Fruit fly (Drosophila melanogaster) whole organism, embryonic: ENCODE measurements around the gene mio.

Experiments
- Atf-2 ChIP-seq: fragments of 200-800 bp; sonication (Bioruptor generic); optimal IDR thresholded peaks from 2 replicates; lab custom pipeline; 2016; ENCODE audit warnings: missing biosample characterization, missing genetic modification characterization
- CG10979 ChIP-seq: fragments of 200-800 bp; sonication (Bioruptor generic); optimal IDR thresholded peaks from 2 replicates; lab custom pipeline; 2018; ENCODE audit warnings: missing biosample characterization, mild to moderate bottlenecking, missing genetic modification characterization, moderate library complexity
- CG11695 ChIP-seq: fragments of 200-800 bp; sonication (Bioruptor generic); IDR thresholded peaks from 3 replicates; pipeline ENCODE4 v1.3.6; 2022; ENCODE audit warnings: missing biosample characterization, missing genetic modification characterization
- CG12769 ChIP-seq: fragments of 200-800 bp; sonication (Bioruptor generic); optimal IDR thresholded peaks from 2 replicates; lab custom pipeline; 2019; ENCODE audit warnings: missing biosample characterization, mild to moderate bottlenecking, missing genetic modification characterization, moderate library complexity
- CG13287 ChIP-seq: fragments of 200-800 bp; sonication (Bioruptor generic); IDR thresholded peaks from 2 replicates; pipeline ENCODE4 v1.3.6; 2022; ENCODE audit warnings: missing biosample characterization, missing genetic modification characterization; ENCODE audit not compliant: partially characterized antibody
- CG13624 ChIP-seq: fragments of 200-800 bp; sonication (Bioruptor generic); optimal IDR thresholded peaks from 2 replicates; lab custom pipeline; 2016; ENCODE audit warnings: missing biosample characterization, missing genetic modification characterization
- CG15479 ChIP-seq: fragments of 200-800 bp; sonication (Bioruptor generic); optimal IDR thresholded peaks from 3 replicates; lab custom pipeline; 2019; ENCODE audit warnings: missing biosample characterization, mild to moderate bottlenecking, missing genetic modification characterization, moderate library complexity
- CG15601 ChIP-seq: fragments of 200-800 bp; sonication (Bioruptor generic); optimal IDR thresholded peaks from 3 replicates; lab custom pipeline; 2019; ENCODE audit warnings: missing biosample characterization, mild to moderate bottlenecking, missing genetic modification characterization, moderate library complexity
- CG17186 ChIP-seq: fragments of 200-800 bp; sonication (Bioruptor generic); optimal IDR thresholded peaks from 3 replicates; lab custom pipeline; 2017; ENCODE audit warnings: missing biosample characterization, missing genetic modification reagents, missing genetic modification characterization
- CG17359 ChIP-seq: fragments of 200-800 bp; sonication (Bioruptor generic); optimal IDR thresholded peaks from 3 replicates; lab custom pipeline; 2018; ENCODE audit warnings: missing biosample characterization, mild to moderate bottlenecking, missing genetic modification characterization, moderate library complexity
- CG2116 ChIP-seq: fragments of 200-800 bp; sonication (Bioruptor generic); optimal IDR thresholded peaks from 3 replicates; lab custom pipeline; 2018; ENCODE audit warnings: missing biosample characterization, mild to moderate bottlenecking, missing genetic modification characterization
- CG3281 ChIP-seq: fragments of 200-800 bp; sonication (Bioruptor generic); optimal IDR thresholded peaks from 3 replicates; lab custom pipeline; 2017; ENCODE audit warnings: missing biosample characterization, mild to moderate bottlenecking, missing genetic modification characterization
- CG34422 ChIP-seq: fragments of 200-800 bp; sonication (Bioruptor generic); IDR thresholded peaks from 3 replicates; pipeline ENCODE4 v1.3.6; 2022; ENCODE audit warnings: missing biosample characterization, missing genetic modification characterization
- CG4820 ChIP-seq: fragments of 200-800 bp; sonication (Bioruptor generic); optimal IDR thresholded peaks from 3 replicates; lab custom pipeline; 2016; ENCODE audit warnings: missing biosample characterization, missing genetic modification characterization
- CG8290 ChIP-seq, 3 experiments: fragments of 200-800 bp; sonication (Bioruptor generic); optimal IDR thresholded peaks; 2 replicates each; lab custom pipeline; 2016 to 2019; ENCODE audit warnings: missing biosample characterization in 3 of 3, missing genetic modification characterization in 3 of 3, mild to moderate bottlenecking in 2 of 3, moderate library complexity in 1 of 3
- CG8359 ChIP-seq: fragments of 200-800 bp; sonication (Bioruptor generic); optimal IDR thresholded peaks from 2 replicates; lab custom pipeline; 2017; ENCODE audit warnings: missing biosample characterization, mild to moderate bottlenecking, missing genetic modification characterization, borderline replicate concordance
- CG8924 ChIP-seq: fragments of 200-800 bp; optimal IDR thresholded peaks from 3 replicates; lab custom pipeline; 2019; ENCODE audit warnings: missing biosample characterization, mild to moderate bottlenecking, missing genetic modification characterization, moderate library complexity
- CG9876 ChIP-seq: fragments of 200-800 bp; sonication (Bioruptor generic); optimal IDR thresholded peaks from 2 replicates; lab custom pipeline; 2016; ENCODE audit warnings: missing biosample characterization, missing genetic modification characterization
- Dad ChIP-seq: fragments of 200-800 bp; sonication (Bioruptor generic); optimal IDR thresholded peaks from 3 replicates; lab custom pipeline; 2016; ENCODE audit warnings: missing biosample characterization, missing genetic modification characterization
- Deaf1 ChIP-seq: fragments of 200-800 bp; optimal IDR thresholded peaks from 3 replicates; lab custom pipeline; 2019; ENCODE audit warnings: missing biosample characterization, mild to moderate bottlenecking, missing genetic modification characterization, moderate library complexity
- Ets97D ChIP-seq: fragments of 200-800 bp; sonication (Bioruptor generic); optimal IDR thresholded peaks from 3 replicates; lab custom pipeline; 2016; ENCODE audit warnings: missing biosample characterization, missing genetic modification characterization
- H2.0 ChIP-seq: fragments of 200-800 bp; sonication (Bioruptor generic); IDR thresholded peaks from 2 replicates; pipeline ENCODE4 v1.3.6; 2022; ENCODE audit warnings: missing biosample characterization, missing genetic modification characterization
- Hr3 ChIP-seq: fragments of 200-800 bp; sonication (Bioruptor generic); optimal IDR thresholded peaks from 3 replicates; lab custom pipeline; 2016; ENCODE audit warnings: missing biosample characterization, missing genetic modification characterization
- Hr51 ChIP-seq, 2 experiments: fragments of 200-800 bp; sonication (Bioruptor generic); optimal IDR thresholded peaks; 2 replicates in 1 of 2; 3 replicates in 1 of 2; lab custom pipeline; 2016 to 2018; ENCODE audit warnings: missing biosample characterization in 2 of 2, missing genetic modification characterization in 2 of 2, mild to moderate bottlenecking in 1 of 2, moderate library complexity in 1 of 2
- MESR4 ChIP-seq: fragments of 200-800 bp; sonication (Bioruptor generic); optimal IDR thresholded peaks from 2 replicates; lab custom pipeline; 2018; ENCODE audit warnings: missing biosample characterization, mild to moderate bottlenecking, missing genetic modification characterization, moderate library complexity
- Max ChIP-seq: fragments of 200-800 bp; sonication (Bioruptor generic); optimal IDR thresholded peaks from 2 replicates; lab custom pipeline; 2016; ENCODE audit warnings: missing biosample characterization, mild to moderate bottlenecking, missing genetic modification characterization
- NC2β ChIP-seq: fragments of 200-800 bp; sonication (Bioruptor generic); optimal IDR thresholded peaks from 2 replicates; lab custom pipeline; 2016; ENCODE audit warnings: missing biosample characterization, missing genetic modification characterization
- Nf-YC ChIP-seq: fragments of 200-800 bp; optimal IDR thresholded peaks from 3 replicates; lab custom pipeline; 2019; ENCODE audit warnings: missing biosample characterization, mild to moderate bottlenecking, missing genetic modification characterization, moderate library complexity
- Side ChIP-seq: fragments of 200-800 bp; sonication (Bioruptor generic); optimal IDR thresholded peaks from 2 replicates; lab custom pipeline; 2016; ENCODE audit warnings: missing biosample characterization, missing genetic modification characterization
- Xrp1 ChIP-seq: fragments of 200-800 bp; sonication (Bioruptor generic); IDR thresholded peaks from 2 replicates; pipeline ENCODE4 v1.3.6; 2022; ENCODE audit warnings: missing biosample characterization, missing genetic modification characterization
- chm ChIP-seq: fragments of 200-800 bp; sonication (Bioruptor generic); IDR thresholded peaks from 2 replicates; pipeline ENCODE4 v1.3.6; 2022; ENCODE audit warnings: missing biosample characterization, missing genetic modification characterization
- chn ChIP-seq: fragments of 200-800 bp; sonication (Bioruptor generic); optimal IDR thresholded peaks from 2 replicates; lab custom pipeline; 2016; ENCODE audit warnings: missing biosample characterization, missing genetic modification characterization
- ci ChIP-seq: fragments of 200-800 bp; sonication (Bioruptor generic); IDR thresholded peaks from 3 replicates; pipeline ENCODE4 v1.3.6; 2022; ENCODE audit warnings: missing biosample characterization, missing genetic modification characterization
- corto ChIP-seq: fragments of 200-800 bp; sonication (Bioruptor generic); optimal IDR thresholded peaks from 2 replicates; lab custom pipeline; 2016; ENCODE audit warnings: missing biosample characterization, mild to moderate bottlenecking, missing genetic modification characterization, moderate library complexity
- eyg ChIP-seq: fragments of 200-800 bp; sonication (Bioruptor generic); optimal IDR thresholded peaks from 3 replicates; lab custom pipeline; 2016; ENCODE audit warnings: missing biosample characterization, missing genetic modification characterization
- fd3F ChIP-seq: fragments of 200-800 bp; sonication (Bioruptor generic); optimal IDR thresholded peaks from 2 replicates; lab custom pipeline; 2018; ENCODE audit warnings: missing biosample characterization, mild to moderate bottlenecking, missing genetic modification characterization, moderate library complexity
- grn ChIP-seq: fragments of 200-800 bp; sonication (Bioruptor generic); optimal IDR thresholded peaks from 3 replicates; lab custom pipeline; 2017; ENCODE audit warnings: missing biosample characterization, missing genetic modification characterization
- gro ChIP-seq: fragments of 200-800 bp; sonication (Bioruptor generic); optimal IDR thresholded peaks from 2 replicates; lab custom pipeline; 2016; ENCODE audit warnings: missing biosample characterization, missing genetic modification characterization
- hkb ChIP-seq, 2 experiments: fragments of 200-800 bp in 1 of 2; fragments of >200 bp in 1 of 2; sonication (Bioruptor generic) in 1 of 2; IDR thresholded peaks in 1 of 2; optimal IDR thresholded peaks in 1 of 2; 2 replicates each; pipeline versions ENCODE4 v1.3.6 to Lab custom; 2017 to 2022; ENCODE audit warnings: missing biosample characterization in 1 of 2, missing genetic modification characterization in 1 of 2
- inv ChIP-seq: fragments of 200-800 bp; sonication (Bioruptor generic); IDR thresholded peaks from 2 replicates; pipeline ENCODE4 v1.3.6; 2022; ENCODE audit warnings: missing biosample characterization, missing genetic modification characterization; ENCODE audit not compliant: partially characterized antibody
- jigr1 ChIP-seq: fragments of 200-800 bp; sonication (Bioruptor generic); IDR thresholded peaks from 3 replicates; pipeline ENCODE4 v1.3.6; 2022; ENCODE audit warnings: missing biosample characterization, missing genetic modification characterization
- org-1 ChIP-seq: fragments of 200-800 bp; sonication (Bioruptor generic); optimal IDR thresholded peaks from 2 replicates; lab custom pipeline; 2017; ENCODE audit warnings: missing biosample characterization, missing genetic modification characterization
- shn ChIP-seq: fragments of 200-800 bp; sonication (Bioruptor generic); optimal IDR thresholded peaks from 3 replicates; lab custom pipeline; 2016; ENCODE audit warnings: missing biosample characterization, missing genetic modification characterization
- sima ChIP-seq: fragments of 200-800 bp; sonication (Bioruptor generic); optimal IDR thresholded peaks from 2 replicates; lab custom pipeline; 2016; ENCODE audit warnings: missing biosample characterization, missing genetic modification characterization
- sisA ChIP-seq: fragments of 200-800 bp; sonication (Bioruptor generic); IDR thresholded peaks from 2 replicates; pipeline ENCODE4 v1.3.6; 2022; ENCODE audit warnings: missing biosample characterization, missing genetic modification characterization
- slp2 ChIP-seq: fragments of 200-800 bp; sonication (Bioruptor generic); optimal IDR thresholded peaks from 2 replicates; lab custom pipeline; 2016; ENCODE audit warnings: missing biosample characterization, missing genetic modification characterization
- sr ChIP-seq: fragments of 200-800 bp; sonication (Bioruptor generic); IDR thresholded peaks from 3 replicates; pipeline ENCODE4 v1.3.6; 2022; ENCODE audit warnings: missing biosample characterization, missing genetic modification characterization
- tin ChIP-seq: fragments of 200-800 bp; sonication (Bioruptor generic); optimal IDR thresholded peaks from 3 replicates; lab custom pipeline; 2016; ENCODE audit warnings: missing biosample characterization, missing genetic modification characterization
- trem ChIP-seq: fragments of 200-800 bp; optimal IDR thresholded peaks from 3 replicates; lab custom pipeline; 2019; ENCODE audit warnings: missing biosample characterization, mild to moderate bottlenecking, missing genetic modification characterization, moderate library complexity
- wdn ChIP-seq: fragments of 200-800 bp; sonication (Bioruptor generic); IDR thresholded peaks from 2 replicates; pipeline ENCODE4 v1.3.6; 2022; ENCODE audit warnings: missing biosample characterization, missing genetic modification characterization

The mio gene

dm6 chr2L:2193357-2193780 lies 23.7 kb upstream of the mio start (continued):
- TF ChIP-seq jigr1 (GFP tag; lab: Robert Waterston, UW) (no peak), slp2 (GFP tag; lab: Kevin White, UChicago) (no peak), CG17359 (peak; percentile 14), Atf-2 (GFP tag; lab: Kevin White, UChicago) (no peak), CG2116 (GFP tag; lab: Kevin White, UChicago) (peak; percentile 99), CG12769 (tag; lab: Kevin White, UChicago) (peak; percentile 79), eyg (GFP tag; lab: Kevin White, UChicago) (no peak), CG9876 (GFP tag; lab: Kevin White, UChicago) (no peak), Deaf1 (tag; lab: Kevin White, UChicago) (peak; percentile 83), fd3F (GFP tag; lab: Kevin White, UChicago) (no peak), CG10979 (tag; lab: Kevin White, UChicago) (peak; percentile 22), chm (GFP tag; lab: Robert Waterston, UW) (no peak), Dad (GFP tag; lab: Kevin White, UChicago) (peak; percentile 47), trem (peak; percentile 31), sr (GFP tag; lab: Robert Waterston, UW) (no peak), hkb (optimal IDR thresholded peaks at IDR 0.05; lab: Kevin White, UChicago) (peak; percentile 79), hkb (GFP tag; IDR thresholded peaks at IDR 0.05; lab: Robert Waterston, UW) (no peak), CG15479 (no peak), Side (GFP tag; lab: Kevin White, UChicago) (peak; percentile 58), corto (GFP tag; lab: Kevin White, UChicago) (no peak), org-1 (GFP tag; lab: Kevin White, UChicago) (no peak), H2.0 (GFP tag; lab: Robert Waterston, UW) (no peak), ci (no peak), CG3281 (GFP tag; lab: Kevin White, UChicago) (peak; percentile 25), Hr51 (GFP tag; optimal IDR thresholded peaks at IDR 0.05; lab: Kevin White, UChicago) (peak in 1 of 2 experiments; percentile 45), CG8290 (GFP tag; optimal IDR thresholded peaks at IDR 0.05; lab: Kevin White, UChicago) (peak; percentile 21), CG8290 (tag; optimal IDR thresholded peaks at IDR 0.05; lab: Kevin White, UChicago) (peak; percentile 42 to 80), tin (no peak), CG8924 (tag; lab: Kevin White, UChicago) (no peak), sima (GFP tag; lab: Kevin White, UChicago) (no peak), CG13287 (no peak), chn (GFP tag; lab: Kevin White, UChicago) (no peak), CG13624 (GFP tag; lab: Kevin White, UChicago) (peak; percentile 75), Max (no peak), wdn (no peak), Xrp1 (no peak), NC2β (GFP tag; lab: Kevin White, UChicago) (peak; percentile 21), CG34422 (GFP tag; lab: Robert Waterston, UW) (no peak), inv (GFP tag; lab: Robert Waterston, UW) (no peak), Hr3 (no peak), gro (GFP tag; lab: Kevin White, UChicago) (peak; percentile 59), MESR4 (peak; percentile 6), CG8359 (GFP tag; lab: Kevin White, UChicago) (peak; percentile 10), shn (GFP tag; lab: Kevin White, UChicago) (peak; percentile 24), CG15601 (tag; lab: Kevin White, UChicago) (peak; percentile 65), sisA (no peak), CG17186 (peak; percentile 92), CG11695 (GFP tag; lab: Robert Waterston, UW) (no peak), Ets97D (GFP tag; lab: Kevin White, UChicago) (peak; percentile 79), Nf-YC (tag; lab: Kevin White, UChicago) (peak; percentile 91), CG4820 (GFP tag; lab: Kevin White, UChicago) (no peak), grn (GFP tag; lab: Kevin White, UChicago) (no peak)
